Fruit fly (Drosophila melanogaster): ENCODE results near the gene CG18088.
A peak's percentile ranks its signal among the peaks of the same experiment; 100 is the strongest.

The CG18088 gene

dm6 chr2L:8920294-8920693 is 47.0 kb upstream of the CG18088 start (continued):
- no peak for TF ChIP-seq CG8359 (GFP tag; optimal IDR thresholded peaks at IDR 0.05; ENCODE audit: borderline replicate concordance)
- TF ChIP-seq CG2678 (tag; optimal IDR thresholded peaks at IDR 0.05), result no peak
- no peak for TF ChIP-seq repo (GFP tag; optimal IDR thresholded peaks at IDR 0.05)
- TF ChIP-seq CG17359 (tag; optimal IDR thresholded peaks at IDR 0.05), result peak; percentile 51
- TF ChIP-seq PHDP (tag; optimal IDR thresholded peaks at IDR 0.05), result no peak
- peak; percentile 61 for TF ChIP-seq Drgx (GFP tag; IDR thresholded peaks at IDR 0.05)
- TF ChIP-seq CG17328 (GFP tag; IDR thresholded peaks at IDR 0.05), result no peak
- 0 out of 2 replicates have a peak, but pooled peaks have one; percentile 9 for TF ChIP-seq ranshi (GFP tag; IDR thresholded peaks at IDR 0.05)
- no peak for TF ChIP-seq ftz-f1 (GFP tag; optimal IDR thresholded peaks at IDR 0.05)
- no peak for TF ChIP-seq CG1832 (GFP tag; optimal IDR thresholded peaks at IDR 0.05)
- no peak for TF ChIP-seq Dll (GFP tag; IDR thresholded peaks at IDR 0.05; ENCODE audit: partially characterized antibody)
- no peak for TF ChIP-seq cas (GFP tag; IDR thresholded peaks at IDR 0.05)
- no peak for TF ChIP-seq Kr (GFP tag; optimal IDR thresholded peaks at IDR 0.05)
- TF ChIP-seq caup (GFP tag; optimal IDR thresholded peaks at IDR 0.05; ENCODE audit: severe bottlenecking), result no peak
- TF ChIP-seq CG12744 (GFP tag; optimal IDR thresholded peaks at IDR 0.05), result no peak
- no peak for TF ChIP-seq MBD-R2 (GFP tag; IDR thresholded peaks at IDR 0.05)
- TF ChIP-seq CG5953 (GFP tag; IDR thresholded peaks at IDR 0.05), result no peak
- TF ChIP-seq CG8944 (GFP tag; optimal IDR thresholded peaks at IDR 0.05), result no peak
- TF ChIP-seq onecut (GFP tag; IDR thresholded peaks at IDR 0.05), result no peak
- TF ChIP-seq gt (GFP tag; IDR thresholded peaks at IDR 0.05), result no peak
- no peak for TF ChIP-seq CG12769 (tag; optimal IDR thresholded peaks at IDR 0.05)
- TF ChIP-seq phol (tag; optimal IDR thresholded peaks at IDR 0.05), result peak; percentile 31
- no peak for TF ChIP-seq yki (optimal IDR thresholded peaks at IDR 0.05)
- TF ChIP-seq Doc3 (GFP tag; IDR thresholded peaks at IDR 0.05; ENCODE audit: partially characterized antibody), result no peak
- no peak for TF ChIP-seq CG6254 (GFP tag; optimal IDR thresholded peaks at IDR 0.05)
- TF ChIP-seq Six4 (GFP tag; optimal IDR thresholded peaks at IDR 0.05), result no peak
- peak; percentile 51 for TF ChIP-seq nom (GFP tag; optimal IDR thresholded peaks at IDR 0.05)
- TF ChIP-seq CG18262 (tag; optimal IDR thresholded peaks at IDR 0.05), result peak; percentile 37
- TF ChIP-seq zf30C (GFP tag; optimal IDR thresholded peaks at IDR 0.05), result no peak
- no peak for TF ChIP-seq Doc2 (GFP tag; IDR thresholded peaks at IDR 0.05)
- TF ChIP-seq ro (GFP tag; IDR thresholded peaks at IDR 0.05), result no peak
- no peak for TF ChIP-seq CG11085 (GFP tag; IDR thresholded peaks at IDR 0.05)
- peak; percentile 20 for TF ChIP-seq CG4820 (GFP tag; optimal IDR thresholded peaks at IDR 0.05)
- peak; percentile 32 for TF ChIP-seq CG8388 (GFP tag; optimal IDR thresholded peaks at IDR 0.05)
- no peak for TF ChIP-seq ERR (GFP tag; optimal IDR thresholded peaks at IDR 0.05)
- peak; percentile 13 for TF ChIP-seq ATbp (GFP tag; optimal IDR thresholded peaks at IDR 0.05)
- TF ChIP-seq CG6791 (GFP tag; IDR thresholded peaks at IDR 0.05; ENCODE audit: partially characterized antibody), result no peak
- TF ChIP-seq dm (GFP tag; optimal IDR thresholded peaks at IDR 0.05), result no peak
- no peak for TF ChIP-seq CG1233 (GFP tag; optimal IDR thresholded peaks at IDR 0.05)
- peak; percentile 52 for TF ChIP-seq Blimp-1 (GFP tag; optimal IDR thresholded peaks at IDR 0.05)
- TF ChIP-seq dmrt11E (tag; optimal IDR thresholded peaks at IDR 0.05), result peak; percentile 9
- no peak for TF ChIP-seq CG10654 (GFP tag; optimal IDR thresholded peaks at IDR 0.05)
- TF ChIP-seq CG7271 (tag; optimal IDR thresholded peaks at IDR 0.05), result no peak
- no peak for TF ChIP-seq H2.0 (GFP tag; IDR thresholded peaks at IDR 0.05)
- TF ChIP-seq cwo (GFP tag; optimal IDR thresholded peaks at IDR 0.05), result no peak
- no peak for TF ChIP-seq CG16813 (GFP tag; IDR thresholded peaks at IDR 0.05; ENCODE audit: partially characterized antibody)
- TF ChIP-seq CG6689 (GFP tag; IDR thresholded peaks at IDR 0.05), result peak; percentile 31; the same call in 1 of the 2 replicates
- TF ChIP-seq dpn (GFP tag; optimal IDR thresholded peaks at IDR 0.05), result no peak
- 0 out of 3 replicates have a peak, but pooled peaks have one; percentile 35 for TF ChIP-seq row (GFP tag; IDR thresholded peaks at IDR 0.05)
- TF ChIP-seq HLH54F (GFP tag; optimal IDR thresholded peaks at IDR 0.05), result no peak
- TF ChIP-seq Oli (tag; optimal IDR thresholded peaks at IDR 0.05), result peak; percentile 24

All from whole organism, embryonic.